Fruit fly (Drosophila melanogaster) whole organism, pupa: Measurements from ENCODE around the gene CG33229.

Source experiments
- CG12605 ChIP-seq: fragments of 200-800 bp; sonication (Bioruptor generic); IDR thresholded peaks from 2 replicates; pipeline ENCODE4 v1.3.6; 2022; ENCODE audit warnings: missing biosample characterization, missing genetic modification characterization
- CG14655 ChIP-seq: fragments of 200-800 bp; sonication (Bioruptor generic); optimal IDR thresholded peaks from 3 replicates; lab custom pipeline; 2017; ENCODE audit warnings: mild to moderate bottlenecking, missing biosample characterization, missing genetic modification reagents, missing genetic modification characterization
- CG15710 ChIP-seq: fragments of 200-800 bp; sonication (Bioruptor generic); optimal IDR thresholded peaks from 2 replicates; lab custom pipeline; 2018; ENCODE audit warnings: missing biosample characterization, mild to moderate bottlenecking, missing genetic modification characterization, moderate library complexity
- CG17806 ChIP-seq: fragments of 200-800 bp; sonication (Bioruptor generic); optimal IDR thresholded peaks from 2 replicates; lab custom pipeline; 2018; ENCODE audit warnings: missing biosample characterization, mild to moderate bottlenecking, missing genetic modification characterization, moderate library complexity
- CG32121 ChIP-seq: fragments of 200-800 bp; sonication (Bioruptor generic); IDR thresholded peaks from 2 replicates; pipeline ENCODE4 v1.3.6; 2022; ENCODE audit warnings: missing biosample characterization, missing genetic modification characterization
- CG34367 ChIP-seq: fragments of 200-800 bp; sonication (Bioruptor generic); optimal IDR thresholded peaks from 2 replicates; lab custom pipeline; 2018; ENCODE audit warnings: missing biosample characterization, mild to moderate bottlenecking, missing genetic modification characterization
- CG9948 ChIP-seq: fragments of 200-800 bp; sonication (Bioruptor generic); optimal IDR thresholded peaks from 2 replicates; lab custom pipeline; 2018; ENCODE audit warnings: missing biosample characterization, mild to moderate bottlenecking, missing genetic modification characterization, moderate library complexity
- EcR ChIP-seq: fragments of 200-800 bp; sonication (Bioruptor generic); optimal IDR thresholded peaks from 3 replicates; lab custom pipeline; 2019; ENCODE audit warnings: missing biosample characterization, missing genetic modification characterization, mild to moderate bottlenecking, moderate library complexity, missing genetic modification reagents
- Pif1B ChIP-seq: fragments of 200-800 bp; sonication (Bioruptor generic); optimal IDR thresholded peaks from 3 replicates; lab custom pipeline; 2016; ENCODE audit warnings: missing biosample characterization, missing genetic modification characterization
- Snoo ChIP-seq: fragments of 200-800 bp; sonication (Bioruptor generic); optimal IDR thresholded peaks from 3 replicates; lab custom pipeline; 2017; ENCODE audit warnings: missing biosample characterization, mild to moderate bottlenecking, missing genetic modification characterization, inconsistent platforms
- fd96Ca ChIP-seq: fragments of 200-800 bp; sonication (Bioruptor generic); IDR thresholded peaks from 3 replicates; pipeline ENCODE4 v1.3.6; 2022; ENCODE audit warnings: missing biosample characterization, missing genetic modification characterization
- rn ChIP-seq: fragments of 200-800 bp; sonication (Bioruptor generic); IDR thresholded peaks from 2 replicates; pipeline ENCODE4 v1.3.6; 2022; ENCODE audit warnings: missing biosample characterization, missing genetic modification characterization

dm6 chr3L:217480-218118, 6.1 kb upstream of the CG33229 start, which contains the start of gene CG13877:
- TF ChIP-seq CG12605 (GFP tag; lab: Robert Waterston, UW) = no peak
- TF ChIP-seq Snoo (tag; lab: Kevin White, UChicago) = no peak
- TF ChIP-seq CG17806 (tag; lab: Kevin White, UChicago) = no peak
- no peak for TF ChIP-seq fd96Ca (GFP tag; lab: Robert Waterston, UW)
- TF ChIP-seq CG34367 = no peak
- TF ChIP-seq EcR = peak; percentile 50
- no peak for TF ChIP-seq CG15710 (tag; lab: Kevin White, UChicago)
- no peak for TF ChIP-seq CG9948 (tag; lab: Kevin White, UChicago)
- TF ChIP-seq CG14655 (GFP tag; lab: Kevin White, UChicago) = no peak
- TF ChIP-seq Pif1B (GFP tag; lab: Kevin White, UChicago) = no peak
- no peak for TF ChIP-seq rn (GFP tag; lab: Robert Waterston, UW)
- no peak for TF ChIP-seq CG32121 (GFP tag; lab: Robert Waterston, UW)
